Fruit fly (Drosophila melanogaster): ENCODE results near the gene CG34247.

Gene CG34247

dm6 chr3L:16228659-16229205, 32.7 kb downstream of the CG34247 start, which contains the start of gene Tmx3 (continued):
- peak; percentile 85 for TF ChIP-seq CG12299 (tag; optimal IDR thresholded peaks at IDR 0.05)
- TF ChIP-seq B-H2 (GFP tag; optimal IDR thresholded peaks at IDR 0.05): no peak
- peak; percentile 83 for TF ChIP-seq Lhr (GFP tag; optimal IDR thresholded peaks at IDR 0.05)
- TF ChIP-seq CG33213 (GFP tag; optimal IDR thresholded peaks at IDR 0.05): peak; percentile 41
- TF ChIP-seq H2.0 (GFP tag; IDR thresholded peaks at IDR 0.05): peak; percentile 94
- TF ChIP-seq Jarid2 (GFP tag; optimal IDR thresholded peaks at IDR 0.05): no peak
- peak; percentile 17 for TF ChIP-seq shn (GFP tag; optimal IDR thresholded peaks at IDR 0.05)
- peak; percentile 82 for TF ChIP-seq CG9727 (GFP tag; optimal IDR thresholded peaks at IDR 0.05)
- TF ChIP-seq HmgZ (tag; optimal IDR thresholded peaks at IDR 0.05): peak; percentile 78
- TF ChIP-seq CG9609 (GFP tag; optimal IDR thresholded peaks at IDR 0.05): peak; percentile 62
- TF ChIP-seq Mad (GFP tag; optimal IDR thresholded peaks at IDR 0.05): peak; percentile 36
- TF ChIP-seq CG14860 (GFP tag; IDR thresholded peaks at IDR 0.05; ENCODE audit: partially characterized antibody): no peak
- no peak for TF ChIP-seq Bgb (GFP tag; IDR thresholded peaks at IDR 0.05; ENCODE audit: partially characterized antibody)
- peak; percentile 67 for TF ChIP-seq gcm (GFP tag; optimal IDR thresholded peaks at IDR 0.05)
- TF ChIP-seq Nf-YC (tag; optimal IDR thresholded peaks at IDR 0.05): peak; percentile 3
- TF ChIP-seq ro (GFP tag; IDR thresholded peaks at IDR 0.05): peak; percentile 85
- peak; percentile 86 for TF ChIP-seq cas (GFP tag; IDR thresholded peaks at IDR 0.05)
- peak; percentile 53 for TF ChIP-seq pzg (GFP tag; optimal IDR thresholded peaks at IDR 0.05)
- no peak for TF ChIP-seq CG12219 (GFP tag; optimal IDR thresholded peaks at IDR 0.05)
- peak; percentile 38 for TF ChIP-seq CG7786 (GFP tag; optimal IDR thresholded peaks at IDR 0.05)
- TF ChIP-seq CG10462 (GFP tag; optimal IDR thresholded peaks at IDR 0.05): peak; percentile 65
- TF ChIP-seq CG10366 (GFP tag; IDR thresholded peaks at IDR 0.05): peak; percentile 91
- TF ChIP-seq Drgx (GFP tag; IDR thresholded peaks at IDR 0.05): peak; percentile 90
- TF ChIP-seq CG15073 (GFP tag; optimal IDR thresholded peaks at IDR 0.05): peak; percentile 42
- no peak for TF ChIP-seq repo (GFP tag; optimal IDR thresholded peaks at IDR 0.05)
- peak; percentile 73 for TF ChIP-seq E2f2 (GFP tag; IDR thresholded peaks at IDR 0.05)
- peak; percentile 74 to 89 for TF ChIP-seq Hr51 (GFP tag; optimal IDR thresholded peaks at IDR 0.05)
- TF ChIP-seq maf-S (GFP tag; optimal IDR thresholded peaks at IDR 0.05): peak; percentile 49
- TF ChIP-seq CG7928 (GFP tag; optimal IDR thresholded peaks at IDR 0.05): peak; percentile 33
- peak; percentile 50 for TF ChIP-seq CG8281 (tag; optimal IDR thresholded peaks at IDR 0.05)
- TF ChIP-seq CG2202 (tag; optimal IDR thresholded peaks at IDR 0.05): peak; percentile 61
- TF ChIP-seq sisA (GFP tag; IDR thresholded peaks at IDR 0.05): peak; percentile 90
- no peak for TF ChIP-seq unpg (GFP tag; optimal IDR thresholded peaks at IDR 0.05)
- no peak for TF ChIP-seq CG3995 (GFP tag; optimal IDR thresholded peaks at IDR 0.05)
- peak; percentile 68; the same call in 2 of the 3 replicates for TF ChIP-seq Optix (GFP tag; IDR thresholded peaks at IDR 0.05)
- peak; percentile 55 for TF ChIP-seq CHES-1-like (GFP tag; optimal IDR thresholded peaks at IDR 0.05)
- no peak for TF ChIP-seq p53 (GFP tag; optimal IDR thresholded peaks at IDR 0.05)
- TF ChIP-seq tin (GFP tag; optimal IDR thresholded peaks at IDR 0.05): peak; percentile 71
- TF ChIP-seq HHEX (GFP tag; optimal IDR thresholded peaks at IDR 0.05): peak; percentile 77
- TF ChIP-seq bbx (GFP tag; IDR thresholded peaks at IDR 0.05; ENCODE audit: partially characterized antibody): no peak
- TF ChIP-seq CG12942 (GFP tag; optimal IDR thresholded peaks at IDR 0.05): peak; percentile 89
- TF ChIP-seq slp2 (GFP tag; optimal IDR thresholded peaks at IDR 0.05): peak; percentile 32
- TF ChIP-seq CG17829 (tag; optimal IDR thresholded peaks at IDR 0.05): peak; percentile 90
- TF ChIP-seq CG13287 (GFP tag; IDR thresholded peaks at IDR 0.05; ENCODE audit: partially characterized antibody): peak; percentile 17; the same call in 1 of the 2 replicates
- no peak for TF ChIP-seq Tbp (GFP tag; optimal IDR thresholded peaks at IDR 0.05)
- TF ChIP-seq CG8359 (GFP tag; optimal IDR thresholded peaks at IDR 0.05; ENCODE audit: borderline replicate concordance): no peak
- no peak for TF ChIP-seq lov (optimal IDR thresholded peaks at IDR 0.05)
- peak; percentile 73; the same call in 1 of the 3 replicates for TF ChIP-seq lov (GFP tag; IDR thresholded peaks at IDR 0.05)
- no peak for TF ChIP-seq Nf-YB (GFP tag; optimal IDR thresholded peaks at IDR 0.05)
- no peak for TF ChIP-seq pita (GFP tag; optimal IDR thresholded peaks at IDR 0.05)
